Fruit fly (Drosophila melanogaster) whole organism, embryonic: Measurements from ENCODE around the gene Cyp4ac2.

Experiments
- CG10979 ChIP-seq: fragments of 200-800 bp; sonication (Bioruptor generic); optimal IDR thresholded peaks from 2 replicates; lab custom pipeline; 2018; ENCODE audit warnings: missing biosample characterization, mild to moderate bottlenecking, missing genetic modification characterization, moderate library complexity
- CG11504 ChIP-seq: fragments of 200-800 bp; sonication (Bioruptor generic); optimal IDR thresholded peaks from 3 replicates; lab custom pipeline; 2019; ENCODE audit warnings: missing biosample characterization, mild to moderate bottlenecking, missing genetic modification characterization, moderate library complexity
- CG11723 ChIP-seq: fragments of 200-800 bp; sonication (Bioruptor generic); optimal IDR thresholded peaks from 2 replicates; lab custom pipeline; 2017; ENCODE audit warnings: missing biosample characterization, mild to moderate bottlenecking, missing genetic modification characterization
- CG12299 ChIP-seq: fragments of 200-800 bp; sonication (Bioruptor generic); optimal IDR thresholded peaks from 2 replicates; lab custom pipeline; 2018; ENCODE audit warnings: missing biosample characterization, mild to moderate bottlenecking, missing genetic modification characterization
- CG12769 ChIP-seq: fragments of 200-800 bp; sonication (Bioruptor generic); optimal IDR thresholded peaks from 2 replicates; lab custom pipeline; 2019; ENCODE audit warnings: missing biosample characterization, mild to moderate bottlenecking, missing genetic modification characterization, moderate library complexity
- CG13424 ChIP-seq: fragments of 200-800 bp; sonication (Bioruptor generic); optimal IDR thresholded peaks from 2 replicates; lab custom pipeline; 2019; ENCODE audit warnings: missing biosample characterization, mild to moderate bottlenecking, missing genetic modification characterization, moderate library complexity
- CG14710 ChIP-seq: fragments of 200-800 bp; sonication (Bioruptor generic); optimal IDR thresholded peaks from 3 replicates; lab custom pipeline; 2019; ENCODE audit warnings: missing biosample characterization, mild to moderate bottlenecking, missing genetic modification characterization, moderate library complexity
- CG17802 ChIP-seq: fragments of 200-800 bp; sonication (Bioruptor generic); optimal IDR thresholded peaks from 2 replicates; lab custom pipeline; 2018; ENCODE audit warnings: missing biosample characterization, mild to moderate bottlenecking, missing genetic modification characterization, moderate library complexity
- CG17829 ChIP-seq: fragments of 200-800 bp; optimal IDR thresholded peaks from 2 replicates; lab custom pipeline; 2019; ENCODE audit warnings: missing biosample characterization, mild to moderate bottlenecking, missing genetic modification characterization, moderate library complexity
- CG2120 ChIP-seq: fragments of 200-800 bp; sonication (Bioruptor generic); optimal IDR thresholded peaks from 3 replicates; lab custom pipeline; 2016; ENCODE audit warnings: missing biosample characterization, missing genetic modification characterization
- CG31224 ChIP-seq: fragments of 200-800 bp; sonication (Bioruptor generic); IDR thresholded peaks from 2 replicates; pipeline ENCODE4 v1.3.6; 2022; ENCODE audit warnings: missing biosample characterization, missing genetic modification characterization
- CG31441 ChIP-seq: fragments of 200-800 bp; sonication (Bioruptor generic); IDR thresholded peaks from 2 replicates; pipeline ENCODE4 v1.3.6; 2022; ENCODE audit warnings: missing biosample characterization, missing genetic modification characterization
- CG4617 ChIP-seq: fragments of 200-800 bp; sonication (Bioruptor generic); optimal IDR thresholded peaks from 3 replicates; lab custom pipeline; 2016; ENCODE audit warnings: missing biosample characterization, missing genetic modification characterization, borderline replicate concordance
- CG6654 ChIP-seq: fragments of 200-800 bp; sonication (Bioruptor generic); optimal IDR thresholded peaks from 2 replicates; lab custom pipeline; 2017; ENCODE audit warnings: missing biosample characterization, mild to moderate bottlenecking, missing genetic modification characterization
- CG8388 ChIP-seq: fragments of 200-800 bp; sonication (Bioruptor generic); optimal IDR thresholded peaks from 2 replicates; lab custom pipeline; 2019; ENCODE audit warnings: missing biosample characterization, mild to moderate bottlenecking, missing genetic modification characterization, moderate library complexity
- CG8765 ChIP-seq: fragments of 200-800 bp; sonication (Bioruptor generic); IDR thresholded peaks from 2 replicates; pipeline ENCODE4 v1.3.6; 2022; ENCODE audit warnings: missing biosample characterization, missing genetic modification characterization
- Camta ChIP-seq: fragments of 200-800 bp; sonication (Bioruptor generic); optimal IDR thresholded peaks from 2 replicates; lab custom pipeline; 2016; ENCODE audit warnings: missing biosample characterization, missing genetic modification characterization
- D ChIP-seq, 2 experiments: fragments of 200-800 bp in 1 of 2; fragments of >200 bp in 1 of 2; sonication (Bioruptor generic) in 1 of 2; optimal IDR thresholded peaks; 2 replicates in 1 of 2; 3 replicates in 1 of 2; lab custom pipeline; 2017; ENCODE audit warnings: mild to moderate bottlenecking in 1 of 2, missing biosample characterization in 1 of 2, missing genetic modification characterization in 1 of 2, missing genetic modification reagents in 1 of 2
- D19A ChIP-seq: fragments of 200-800 bp; optimal IDR thresholded peaks from 3 replicates; lab custom pipeline; 2019; ENCODE audit warnings: missing biosample characterization, mild to moderate bottlenecking, missing genetic modification characterization, moderate library complexity
- Dek ChIP-seq: fragments of 200-800 bp; sonication (Bioruptor generic); optimal IDR thresholded peaks from 3 replicates; lab custom pipeline; 2019; ENCODE audit warnings: missing biosample characterization, mild to moderate bottlenecking, missing genetic modification characterization, moderate library complexity
- Dll ChIP-seq: fragments of 200-800 bp; sonication (Bioruptor generic); IDR thresholded peaks from 4 replicates; pipeline ENCODE4 v1.3.6; 2022; ENCODE audit warnings: missing biosample characterization, missing genetic modification characterization; ENCODE audit not compliant: partially characterized antibody
- Ets65A ChIP-seq: fragments of 200-800 bp; sonication (Bioruptor generic); peaks from one replicate; lab custom pipeline; 2016; ENCODE audit warnings: missing biosample characterization, missing genetic modification characterization
- HLH4C ChIP-seq: fragments of 200-800 bp; sonication (Bioruptor generic); IDR thresholded peaks from 3 replicates; pipeline ENCODE4 v1.3.6; 2022; ENCODE audit warnings: missing biosample characterization, missing genetic modification characterization; ENCODE audit not compliant: partially characterized antibody
- Hr3 ChIP-seq: fragments of 200-800 bp; sonication (Bioruptor generic); optimal IDR thresholded peaks from 3 replicates; lab custom pipeline; 2016; ENCODE audit warnings: missing biosample characterization, missing genetic modification characterization
- Lhr ChIP-seq: fragments of 200-800 bp; sonication (Bioruptor generic); optimal IDR thresholded peaks from 3 replicates; lab custom pipeline; 2017; ENCODE audit warnings: mild to moderate bottlenecking, missing biosample characterization, missing genetic modification reagents, missing genetic modification characterization
- Nf-YC ChIP-seq: fragments of 200-800 bp; optimal IDR thresholded peaks from 3 replicates; lab custom pipeline; 2019; ENCODE audit warnings: missing biosample characterization, mild to moderate bottlenecking, missing genetic modification characterization, moderate library complexity
- PHDP ChIP-seq: fragments of 200-800 bp; sonication (Bioruptor generic); optimal IDR thresholded peaks from 3 replicates; lab custom pipeline; 2018; ENCODE audit warnings: missing biosample characterization, mild to moderate bottlenecking, missing genetic modification characterization, moderate library complexity
- Sox100B ChIP-seq: fragments of 200-800 bp; sonication (Bioruptor generic); optimal IDR thresholded peaks from 3 replicates; lab custom pipeline; 2018; ENCODE audit warnings: missing biosample characterization, mild to moderate bottlenecking, missing genetic modification characterization
- Trl ChIP-seq, 3 experiments: fragments of >200 bp in 2 of 3; fragments of 200-800 bp in 1 of 3; sonication (Bioruptor generic) in 1 of 3; optimal IDR thresholded peaks; 2 replicates in 1 of 3; 3 replicates in 2 of 3; lab custom pipeline; 2016 to 2017; ENCODE audit warnings: missing biosample characterization in 1 of 3, missing genetic modification characterization in 1 of 3
- chif ChIP-seq, 2 experiments: fragments of 200-800 bp; sonication (Bioruptor generic); optimal IDR thresholded peaks; 3 replicates each; lab custom pipeline; 2016; ENCODE audit warnings: missing biosample characterization in 2 of 2, missing genetic modification characterization in 2 of 2
- disco-r ChIP-seq: fragments of 200-800 bp; sonication (Bioruptor generic); optimal IDR thresholded peaks from 2 replicates; lab custom pipeline; 2016; ENCODE audit warnings: missing biosample characterization, missing genetic modification characterization
- fd64A ChIP-seq: fragments of 200-800 bp; sonication (Bioruptor generic); optimal IDR thresholded peaks from 3 replicates; lab custom pipeline; 2018; ENCODE audit warnings: missing biosample characterization, mild to moderate bottlenecking, missing genetic modification characterization
- gfzf ChIP-seq: fragments of 200-800 bp; sonication (Bioruptor generic); optimal IDR thresholded peaks from 2 replicates; lab custom pipeline; 2016; ENCODE audit warnings: missing biosample characterization, mild to moderate bottlenecking, missing genetic modification characterization, moderate library complexity
- jumu ChIP-seq: fragments of 200-800 bp; sonication (Bioruptor generic); optimal IDR thresholded peaks from 3 replicates; lab custom pipeline; 2016; ENCODE audit warnings: missing biosample characterization, missing genetic modification characterization
- kay ChIP-seq: fragments of 200-800 bp; sonication (Bioruptor generic); optimal IDR thresholded peaks from 2 replicates; lab custom pipeline; 2016; ENCODE audit warnings: missing biosample characterization, missing genetic modification characterization
- lola ChIP-seq, 3 experiments: fragments of >200 bp in 2 of 3; fragments of 200-800 bp in 1 of 3; sonication (Bioruptor generic) in 1 of 3; optimal IDR thresholded peaks; 2 replicates each; lab custom pipeline; 2017 to 2019; ENCODE audit warnings: missing biosample characterization in 3 of 3, missing genetic modification characterization in 3 of 3, mild to moderate bottlenecking in 1 of 3, moderate library complexity in 1 of 3
- phol ChIP-seq: fragments of 200-800 bp; sonication (Bioruptor generic); optimal IDR thresholded peaks from 3 replicates; lab custom pipeline; 2018; ENCODE audit warnings: missing biosample characterization, mild to moderate bottlenecking, missing genetic modification characterization, moderate library complexity
- prd ChIP-seq, 3 experiments: fragments of >200 bp in 2 of 3; fragments of 200-800 bp in 1 of 3; sonication (Bioruptor generic) in 1 of 3; optimal IDR thresholded peaks in 2 of 3; IDR thresholded peaks in 1 of 3; 2 replicates in 2 of 3; 3 replicates in 1 of 3; pipeline versions ENCODE4 v1.3.6 to Lab custom; 2017 to 2022; ENCODE audit warnings: missing biosample characterization in 1 of 3, missing genetic modification characterization in 1 of 3
- pzg ChIP-seq: fragments of 200-800 bp; sonication (Bioruptor generic); optimal IDR thresholded peaks from 3 replicates; lab custom pipeline; 2018; ENCODE audit warnings: missing biosample characterization, mild to moderate bottlenecking, missing genetic modification characterization, moderate library complexity
- ranshi ChIP-seq: fragments of 200-800 bp; sonication (Bioruptor generic); IDR thresholded peaks from 2 replicates; pipeline ENCODE4 v1.3.6; 2022; ENCODE audit warnings: missing biosample characterization, missing genetic modification characterization
- sob ChIP-seq: fragments of 200-800 bp; sonication (Bioruptor generic); IDR thresholded peaks from 2 replicates; pipeline ENCODE4 v1.3.6; 2022; ENCODE audit warnings: missing biosample characterization, missing genetic modification characterization
- ssp ChIP-seq: fragments of 200-800 bp; sonication (Bioruptor generic); IDR thresholded peaks from 2 replicates; pipeline ENCODE4 v1.3.6; 2022; ENCODE audit warnings: missing biosample characterization, missing genetic modification characterization
- wor ChIP-seq: fragments of 200-800 bp; sonication (Bioruptor generic); IDR thresholded peaks from 2 replicates; pipeline ENCODE4 v1.3.6; 2022; ENCODE audit warnings: missing biosample characterization, missing genetic modification characterization
- zfh1 ChIP-seq: fragments of 200-800 bp; sonication (Bioruptor generic); IDR thresholded peaks from 3 replicates; pipeline ENCODE4 v1.3.6; 2022; ENCODE audit warnings: missing biosample characterization, missing genetic modification characterization

Gene Cyp4ac2

dm6 chr2L:5296672-5297288 is 30.6 kb downstream of the Cyp4ac2 start (continued):
- TF ChIP-seq CG8765 (GFP tag; lab: Robert Waterston, UW) (no peak), Nf-YC (tag; lab: Kevin White, UChicago) (no peak), chif (GFP tag; optimal IDR thresholded peaks at IDR 0.05; lab: Kevin White, UChicago) (peak in 1 of 2 experiments; percentile 9), Dll (GFP tag; lab: Robert Waterston, UW) (no peak), PHDP (tag; lab: Kevin White, UChicago) (peak; percentile 40), zfh1 (peak; percentile 44; the same call in 1 of the 3 replicates), lola (GFP tag; optimal IDR thresholded peaks at IDR 0.05; lab: Kevin White, UChicago) (peak in 1 of 3 experiments; percentile 61), sob (GFP tag; lab: Robert Waterston, UW) (no peak), Sox100B (GFP tag; lab: Kevin White, UChicago) (peak; percentile 11), Ets65A (GFP tag; lab: Kevin White, UChicago) (no peak), CG14710 (tag; lab: Kevin White, UChicago) (peak; percentile 61), CG12299 (no peak), CG8388 (GFP tag; lab: Kevin White, UChicago) (peak; percentile 26), D (optimal IDR thresholded peaks at IDR 0.05; lab: Kevin White, UChicago) (no peak), D (GFP tag; optimal IDR thresholded peaks at IDR 0.05; lab: Kevin White, UChicago) (peak; percentile 43), CG31224 (GFP tag; lab: Robert Waterston, UW) (no peak), disco-r (GFP tag; lab: Kevin White, UChicago) (no peak), CG6654 (GFP tag; lab: Kevin White, UChicago) (peak; percentile 29), CG11504 (tag; lab: Kevin White, UChicago) (peak; percentile 29), CG4617 (GFP tag; lab: Kevin White, UChicago) (no peak), Trl (optimal IDR thresholded peaks at IDR 0.05; lab: Kevin White, UChicago) (peak; percentile 45 to 74), Trl (GFP tag; optimal IDR thresholded peaks at IDR 0.05; lab: Kevin White, UChicago) (no peak), phol (tag; lab: Kevin White, UChicago) (peak; percentile 69), CG11723 (GFP tag; lab: Kevin White, UChicago) (no peak)

- TF ChIP-seq prd (optimal IDR thresholded peaks at IDR 0.05; lab: Kevin White, UChicago) (no peak), prd (GFP tag; IDR thresholded peaks at IDR 0.05; lab: Robert Waterston, UW) (0 out of 3 replicates have a peak, but pooled peaks have one; percentile 18), fd64A (no peak), jumu (no peak), Hr3 (GFP tag; lab: Kevin White, UChicago) (peak; percentile 69), wor (0 out of 2 replicates have a peak, but pooled peaks have one; percentile 29), CG12769 (tag; lab: Kevin White, UChicago) (peak; percentile 18), Dek (no peak), pzg (GFP tag; lab: Kevin White, UChicago) (no peak), CG14710 (tag; lab: Kevin White, UChicago) (peak; percentile 49), CG31441 (GFP tag; lab: Robert Waterston, UW) (no peak; the same call in 1 of the 2 replicates), CG13424 (tag; lab: Kevin White, UChicago) (peak; percentile 68), CG17802 (tag; lab: Kevin White, UChicago) (peak; percentile 46), CG10979 (peak; percentile 79), CG17829 (tag; lab: Kevin White, UChicago) (peak; percentile 35), Camta (GFP tag; lab: Kevin White, UChicago) (peak; percentile 30), CG2120 (GFP tag; lab: Kevin White, UChicago) (no peak), D19A (tag; lab: Kevin White, UChicago) (peak; percentile 47), gfzf (GFP tag; lab: Kevin White, UChicago) (no peak), ssp (GFP tag; lab: Robert Waterston, UW) (peak; percentile 61), HLH4C (GFP tag; lab: Robert Waterston, UW) (no peak), ranshi (peak; percentile 36; the same call in 1 of the 2 replicates), Lhr (GFP tag; lab: Kevin White, UChicago) (peak; percentile 3), chif (GFP tag; optimal IDR thresholded peaks at IDR 0.05; lab: Kevin White, UChicago) (peak; percentile 19 to 58), kay (GFP tag; lab: Kevin White, UChicago) (no peak), Dll (GFP tag; lab: Robert Waterston, UW) (no peak)
These were observed 31.2 kb downstream of the Cyp4ac2 start for dm6 chr2L:5297289-5297960.
